Fruit fly (Drosophila melanogaster) whole organism, adult: ENCODE measurements around the gene Usp39.

Experiments used
- CG11617 ChIP-seq: fragments of 200-800 bp; sonication (Bioruptor generic); optimal IDR thresholded peaks from 2 replicates; lab custom pipeline; 2017; ENCODE audit warnings: mild to moderate bottlenecking, missing biosample characterization, missing genetic modification reagents, missing genetic modification characterization
- CG12768 ChIP-seq: fragments of 200-800 bp; sonication (Bioruptor generic); optimal IDR thresholded peaks from 2 replicates; lab custom pipeline; 2017; ENCODE audit warnings: missing biosample characterization, missing genetic modification characterization, mild to moderate bottlenecking, moderate library complexity, missing genetic modification reagents
- CG14711 ChIP-seq: fragments of 200-800 bp; sonication (Bioruptor generic); optimal IDR thresholded peaks from 2 replicates; lab custom pipeline; 2018; ENCODE audit warnings: missing biosample characterization, mild to moderate bottlenecking, missing genetic modification characterization, moderate library complexity
- CG1620 ChIP-seq: fragments of 200-800 bp; sonication (Bioruptor generic); optimal IDR thresholded peaks from 2 replicates; lab custom pipeline; 2016; ENCODE audit warnings: missing biosample characterization, missing genetic modification characterization
- CG5204 ChIP-seq: fragments of 200-800 bp; sonication (Bioruptor generic); optimal IDR thresholded peaks from 2 replicates; lab custom pipeline; 2016; ENCODE audit warnings: missing biosample characterization, missing genetic modification characterization
- CG7101 ChIP-seq: fragments of 200-800 bp; sonication (Bioruptor generic); optimal IDR thresholded peaks from 2 replicates; lab custom pipeline; 2018; ENCODE audit warnings: missing biosample characterization, mild to moderate bottlenecking, missing genetic modification characterization, moderate library complexity
- Crg-1 ChIP-seq: fragments of 200-800 bp; sonication (Bioruptor generic); optimal IDR thresholded peaks from 2 replicates; lab custom pipeline; 2016; ENCODE audit warnings: missing biosample characterization, missing genetic modification characterization
- Mnt ChIP-seq: fragments of 200-800 bp; sonication (Bioruptor generic); optimal IDR thresholded peaks from 2 replicates; lab custom pipeline; 2016; ENCODE audit warnings: missing biosample characterization, mild to moderate bottlenecking, missing genetic modification characterization
- bab1 ChIP-seq: fragments of 200-800 bp; sonication (Bioruptor generic); optimal IDR thresholded peaks from 3 replicates; lab custom pipeline; 2019; ENCODE audit warnings: missing biosample characterization, mild to moderate bottlenecking, missing genetic modification characterization, moderate library complexity
- cic ChIP-seq: fragments of 200-800 bp; sonication (Bioruptor generic); optimal IDR thresholded peaks from 2 replicates; lab custom pipeline; 2017; ENCODE audit warnings: missing biosample characterization, mild to moderate bottlenecking, missing genetic modification characterization, moderate library complexity
- kay ChIP-seq: fragments of 200-800 bp; sonication (Bioruptor generic); peaks from one replicate; lab custom pipeline; 2016; ENCODE audit warnings: missing biosample characterization, missing genetic modification characterization, borderline replicate concordance
- tj ChIP-seq: fragments of 200-800 bp; sonication (Bioruptor generic); optimal IDR thresholded peaks from 3 replicates; lab custom pipeline; 2017; ENCODE audit warnings: missing biosample characterization, mild to moderate bottlenecking, missing genetic modification characterization, moderate library complexity

dm6 chrX:18860074-18860473 lies 2.1 kb downstream of the Usp39 start, which contains the start of gene CG32544:
- TF ChIP-seq cic (GFP tag; lab: Kevin White, UChicago) (no peak), kay (GFP tag; lab: Kevin White, UChicago) (no peak), Crg-1 (no peak), CG7101 (tag; lab: Kevin White, UChicago) (no peak), CG14711 (tag; lab: Kevin White, UChicago) (no peak), tj (no peak), CG11617 (GFP tag; lab: Kevin White, UChicago) (no peak), bab1 (no peak), CG1620 (GFP tag; lab: Kevin White, UChicago) (no peak), CG12768 (GFP tag; lab: Kevin White, UChicago) (no peak), Mnt (GFP tag; lab: Kevin White, UChicago) (no peak), CG5204 (GFP tag; lab: Kevin White, UChicago) (no peak)
